Fruit fly (Drosophila melanogaster): ENCODE measurements around the gene CG12071.
A peak's percentile ranks its signal among the peaks of the same experiment; 100 is the strongest.

CG12071 gene

dm6 chr3R:30888550-30889259 is 7.9 kb upstream of the CG12071 start, which contains the start of gene Sap-r (continued):
- no peak for TF ChIP-seq CG14965 (GFP tag; optimal IDR thresholded peaks at IDR 0.05; ENCODE audit: borderline replicate concordance)
- no peak for TF ChIP-seq br (optimal IDR thresholded peaks at IDR 0.05)
- no peak for TF ChIP-seq CG8089 (GFP tag; optimal IDR thresholded peaks at IDR 0.05)
- TF ChIP-seq fu2 (GFP tag; optimal IDR thresholded peaks at IDR 0.05) = no peak
- TF ChIP-seq Atf6 (GFP tag; IDR thresholded peaks at IDR 0.05) = 0 out of 2 replicates have a peak, but pooled peaks have one; percentile 21
- no peak for TF ChIP-seq Ptx1 (GFP tag; IDR thresholded peaks at IDR 0.05)
- peak; percentile 58 for TF ChIP-seq CG17912 (GFP tag; optimal IDR thresholded peaks at IDR 0.05)
- TF ChIP-seq amos (GFP tag; IDR thresholded peaks at IDR 0.05; ENCODE audit: partially characterized antibody) = peak; percentile 90
- TF ChIP-seq tll (GFP tag; optimal IDR thresholded peaks at IDR 0.05) = no peak
- no peak for TF ChIP-seq lilli (GFP tag; optimal IDR thresholded peaks at IDR 0.05)
- TF ChIP-seq ranshi (GFP tag; IDR thresholded peaks at IDR 0.05) = no peak
- no peak for TF ChIP-seq CG7987 (GFP tag; optimal IDR thresholded peaks at IDR 0.05)
- no peak for TF ChIP-seq CG12942 (GFP tag; optimal IDR thresholded peaks at IDR 0.05)
- TF ChIP-seq CG12071 (GFP tag; optimal IDR thresholded peaks at IDR 0.05) = no peak
- TF ChIP-seq TFAM (GFP tag; optimal IDR thresholded peaks at IDR 0.05) = no peak
- TF ChIP-seq stc (GFP tag; IDR thresholded peaks at IDR 0.05) = no peak
- TF ChIP-seq CG9437 (GFP tag; optimal IDR thresholded peaks at IDR 0.05) = no peak
- no peak for TF ChIP-seq grau (tag; optimal IDR thresholded peaks at IDR 0.05)
- TF ChIP-seq Nf-YA (GFP tag; IDR thresholded peaks at IDR 0.05) = no peak
- no peak for TF ChIP-seq CG17568 (GFP tag; optimal IDR thresholded peaks at IDR 0.05)
- peak; percentile 48 for TF ChIP-seq CG3163 (GFP tag; optimal IDR thresholded peaks at IDR 0.05)
- TF ChIP-seq CG2199 (GFP tag; IDR thresholded peaks at IDR 0.05) = no peak
- peak; percentile 7 for TF ChIP-seq CHES-1-like (GFP tag; optimal IDR thresholded peaks at IDR 0.05)
- no peak for TF ChIP-seq Stat92E (GFP tag; optimal IDR thresholded peaks at IDR 0.05)
- peak; percentile 77; the same call in 2 of the 3 replicates for TF ChIP-seq CG11560 (tag; IDR thresholded peaks at IDR 0.05)
- TF ChIP-seq CG6689 (GFP tag; IDR thresholded peaks at IDR 0.05) = no peak
- TF ChIP-seq Dp (GFP tag; optimal IDR thresholded peaks at IDR 0.05) = peak; percentile 54
- peak; percentile 77 for TF ChIP-seq Sry-δ (GFP tag; optimal IDR thresholded peaks at IDR 0.05)
- TF ChIP-seq Hand (GFP tag; optimal IDR thresholded peaks at IDR 0.05) = no peak
- no peak for TF ChIP-seq Sox100B (GFP tag; optimal IDR thresholded peaks at IDR 0.05)
- TF ChIP-seq YL-1 (GFP tag; optimal IDR thresholded peaks at IDR 0.05) = peak; percentile 80
- peak; percentile 67 for TF ChIP-seq Myb (GFP tag; optimal IDR thresholded peaks at IDR 0.05)
- no peak for TF ChIP-seq jigr1 (GFP tag; IDR thresholded peaks at IDR 0.05)
- no peak for TF ChIP-seq Atf3 (GFP tag; optimal IDR thresholded peaks at IDR 0.05)
- TF ChIP-seq CG7839 (tag; optimal IDR thresholded peaks at IDR 0.05) = peak; percentile 2
- no peak for TF ChIP-seq CG17359 (tag; optimal IDR thresholded peaks at IDR 0.05)
- TF ChIP-seq CG2202 (tag; optimal IDR thresholded peaks at IDR 0.05) = no peak
- no peak for TF ChIP-seq CG4404 (GFP tag; IDR thresholded peaks at IDR 0.05)
- peak; percentile 17; the same call in 1 of the 3 replicates for TF ChIP-seq CG7963 (GFP tag; IDR thresholded peaks at IDR 0.05; ENCODE audit: partially characterized antibody)
- no peak for TF ChIP-seq CG1832 (GFP tag; optimal IDR thresholded peaks at IDR 0.05)
- TF ChIP-seq CG10462 (GFP tag; optimal IDR thresholded peaks at IDR 0.05) = no peak
- peak; percentile 11 for TF ChIP-seq ems (GFP tag; optimal IDR thresholded peaks at IDR 0.05)
- no peak for TF ChIP-seq CG15479 (GFP tag; optimal IDR thresholded peaks at IDR 0.05)
- TF ChIP-seq CG7271 (tag; optimal IDR thresholded peaks at IDR 0.05) = no peak
- no peak for TF ChIP-seq CG11247 (GFP tag; IDR thresholded peaks at IDR 0.05)
- TF ChIP-seq CG8478 (optimal IDR thresholded peaks at IDR 0.05) = no peak
- TF ChIP-seq Mad (GFP tag; optimal IDR thresholded peaks at IDR 0.05) = peak; percentile 31
- TF ChIP-seq cg (GFP tag; optimal IDR thresholded peaks at IDR 0.05) = no peak
- no peak for TF ChIP-seq CG14050 (GFP tag; IDR thresholded peaks at IDR 0.05)
- TF ChIP-seq CG17361 (GFP tag; IDR thresholded peaks at IDR 0.05) = 0 out of 3 replicates have a peak, but pooled peaks have one; percentile 15
